Worm (Caenorhabditis elegans) whole organism, L4 larva: Measurements from ENCODE around the gene R11D1.1.

Source experiments
- D1046.2 ChIP-seq: fragments of 200-800 bp; sonication (Bioruptor generic); IDR thresholded peaks from 2 replicates; pipeline ENCODE4 v1.3.6; 2022; ENCODE audit warnings: missing genetic modification characterization, missing compliant biosample characterization
- Y48G9A.11 ChIP-seq: fragments of 200-800 bp; sonication (Bioruptor generic); IDR thresholded peaks from 2 replicates; pipeline ENCODE4 v1.3.6; 2022; ENCODE audit warnings: missing genetic modification reagents, missing genetic modification characterization, missing compliant biosample characterization
- Y5F2A.4 ChIP-seq: fragments of 200-800 bp; sonication (Bioruptor generic); optimal IDR thresholded peaks from 2 replicates; lab custom pipeline; 2018; ENCODE audit warnings: mild to moderate bottlenecking, missing genetic modification characterization, missing compliant biosample characterization
- ZK546.5 ChIP-seq, 2 experiments: sonication (generic microtip); optimal IDR thresholded peaks; 2 replicates each; lab custom pipeline; 2017; ENCODE audit warnings: missing biosample characterization in 2 of 2, missing genetic modification characterization in 2 of 2
- aha-1 ChIP-seq: fragments of 150-350 bp; peaks from one replicate; lab custom pipeline; 2014; ENCODE audit warnings: missing biosample characterization, missing genetic modification characterization
- ceh-20 ChIP-seq: fragments of 200-800 bp; sonication (Bioruptor generic); IDR thresholded peaks from 2 replicates; pipeline ENCODE4 v1.3.6; 2022; ENCODE audit warnings: missing genetic modification reagents, missing genetic modification characterization, missing compliant biosample characterization
- cey-2 ChIP-seq: sonication (generic microtip); optimal IDR thresholded peaks from 3 replicates; lab custom pipeline; 2017; ENCODE audit warnings: missing genetic modification characterization, mild to moderate bottlenecking, missing compliant biosample characterization, antibody characterized with exemption, borderline replicate concordance; ENCODE audit not compliant: insufficient read depth
- dpl-1 ChIP-seq: fragments of 150-350 bp; optimal IDR thresholded peaks from 2 replicates; lab custom pipeline; 2014; ENCODE audit warnings: missing biosample characterization, missing genetic modification reagents, missing genetic modification characterization
- egl-43 ChIP-seq: fragments of 200-800 bp; sonication (Bioruptor generic); IDR thresholded peaks from 2 replicates; pipeline ENCODE4 v1.3.6; 2022; ENCODE audit warnings: missing genetic modification reagents, missing genetic modification characterization, missing compliant biosample characterization
- lir-3 ChIP-seq: sonication (generic microtip); optimal IDR thresholded peaks from 2 replicates; lab custom pipeline; 2016; ENCODE audit warnings: mild to moderate bottlenecking, missing genetic modification characterization, missing compliant biosample characterization
- madf-9 ChIP-seq: fragments of 200-800 bp; sonication (Bioruptor generic); conservative IDR thresholded peaks from 2 replicates; pipeline ENCODE4 v1.3.6; 2022; ENCODE audit warnings: missing genetic modification reagents, missing genetic modification characterization, missing compliant biosample characterization
- mep-1 ChIP-seq: fragments of 150-350 bp; sonication (generic microtip); optimal IDR thresholded peaks from 3 replicates; lab custom pipeline; 2014; ENCODE audit warnings: missing biosample characterization, missing genetic modification characterization
- mxl-2 ChIP-seq: fragments of 200-800 bp; sonication (Bioruptor generic); conservative IDR thresholded peaks from 2 replicates; pipeline ENCODE4 v1.3.6; 2022; ENCODE audit warnings: missing genetic modification reagents, missing genetic modification characterization, missing compliant biosample characterization
- nhr-10 ChIP-seq: fragments of 150-350 bp; optimal IDR thresholded peaks from 2 replicates; lab custom pipeline; 2014; ENCODE audit warnings: missing biosample characterization, missing genetic modification characterization
- nhr-111 ChIP-seq: fragments of 200-800 bp; sonication (Bioruptor generic); optimal IDR thresholded peaks from 2 replicates; lab custom pipeline; 2018; ENCODE audit warnings: mild to moderate bottlenecking, missing genetic modification characterization, missing compliant biosample characterization
- nhr-237 ChIP-seq: sonication (generic microtip); optimal IDR thresholded peaks from 2 replicates; lab custom pipeline; 2017; ENCODE audit warnings: missing biosample characterization, missing genetic modification characterization
- pha-4 ChIP-seq, 2 experiments: fragments of 150-350 bp in 1 of 2; fragments of 200-800 bp in 1 of 2; sonication (Bioruptor generic) in 1 of 2; IDR thresholded peaks in 1 of 2; optimal IDR thresholded peaks in 1 of 2; 2 replicates each; pipeline versions ENCODE4 v1.3.6 to Lab custom; 2014 to 2022; ENCODE audit warnings: missing genetic modification characterization in 2 of 2, missing genetic modification reagents in 2 of 2, missing biosample characterization in 1 of 2, missing compliant biosample characterization in 1 of 2
- saeg-2 ChIP-seq: fragments of 200-800 bp; sonication (Bioruptor generic); IDR thresholded peaks from 2 replicates; pipeline ENCODE4 v1.3.6; 2022; ENCODE audit warnings: missing genetic modification reagents, missing genetic modification characterization, missing compliant biosample characterization
- spr-1 ChIP-seq: sonication (generic microtip); optimal IDR thresholded peaks from 2 replicates; lab custom pipeline; 2016; ENCODE audit warnings: mild to moderate bottlenecking, missing genetic modification characterization, missing compliant biosample characterization
- unc-62 ChIP-seq, 3 experiments: fragments of 150-350 bp in 1 of 3; sonication (generic microtip); optimal IDR thresholded peaks in 2 of 3; peaks in 1 of 3; 1 replicate in 1 of 3; 2 replicates in 2 of 3; lab custom pipeline; 2014 to 2017; ENCODE audit warnings: missing biosample characterization in 3 of 3, missing genetic modification characterization in 3 of 3, missing genetic modification reagents in 3 of 3, missing genotype in 1 of 3
- vab-7 ChIP-seq: fragments of 200-800 bp; sonication (Bioruptor generic); IDR thresholded peaks from 2 replicates; pipeline ENCODE4 v1.3.6; 2022; ENCODE audit warnings: missing genetic modification reagents, missing genetic modification characterization, missing compliant biosample characterization
- zip-11 ChIP-seq: fragments of 200-800 bp; sonication (Bioruptor generic); IDR thresholded peaks from 2 replicates; pipeline ENCODE4 v1.3.6; 2022; ENCODE audit warnings: missing genetic modification characterization, missing compliant biosample characterization
- ztf-7 ChIP-seq: fragments of 150-350 bp; optimal IDR thresholded peaks from 2 replicates; lab custom pipeline; 2014; ENCODE audit warnings: missing biosample characterization, missing genetic modification characterization

Gene R11D1.1

ce11 chrV:12752407-12752806, 48.2 kb downstream of the R11D1.1 start, which contains the start of gene C15C8.8:
Gene C15C8.8 (minus strand): TSS chrV:12752507.
- TF ChIP-seq vab-7 (GFP tag; lab: Robert Waterston, UW): no peak
- TF ChIP-seq aha-1 (tag; lab: Kevin White, UChicago): no peak
- TF ChIP-seq D1046.2 (GFP tag; lab: Robert Waterston, UW): no peak
- no peak for TF ChIP-seq zip-11 (GFP tag; lab: Robert Waterston, UW)
- TF ChIP-seq spr-1 (tag; lab: Kevin White, UChicago): no peak
- no peak for TF ChIP-seq egl-43 (GFP tag; lab: Robert Waterston, UW)
- no peak for TF ChIP-seq ztf-7 (tag; lab: Kevin White, UChicago)
- no peak for TF ChIP-seq Y5F2A.4
- no peak for TF ChIP-seq nhr-111 (GFP tag; lab: Kevin White, UChicago)
- no peak for TF ChIP-seq cey-2 (tag; lab: Kevin White, UChicago)

ce11 chrV:12754839-12755238, 50.7 kb downstream of the R11D1.1 start, which contains the start of gene gpa-13:
Gene gpa-13 (minus strand): TSS chrV:12754939.
- TF ChIP-seq cey-2 (tag; lab: Kevin White, UChicago) (no peak), ZK546.5 (tag; optimal IDR thresholded peaks at IDR 0.05; lab: Kevin White, UChicago) (no peak), saeg-2 (GFP tag; lab: Robert Waterston, UW) (no peak), ceh-20 (GFP tag; lab: Robert Waterston, UW) (no peak), pha-4 (GFP tag; IDR thresholded peaks at IDR 0.05; lab: Robert Waterston, UW) (no peak), pha-4 (tag; optimal IDR thresholded peaks at IDR 0.05; lab: Kevin White, UChicago) (no peak), unc-62 (GFP tag; optimal IDR thresholded peaks at IDR 0.05 in 1 of 2; lab: Kevin White, UChicago) (no peak), unc-62 (tag; optimal IDR thresholded peaks at IDR 0.05; lab: Kevin White, UChicago) (no peak), dpl-1 (GFP tag; lab: Kevin White, UChicago) (no peak), nhr-237 (tag; lab: Kevin White, UChicago) (no peak), madf-9 (no peak), mxl-2 (GFP tag; lab: Robert Waterston, UW) (no peak), mep-1 (tag; lab: Kevin White, UChicago) (no peak), Y48G9A.11 (GFP tag; lab: Robert Waterston, UW) (no peak), lir-3 (tag; lab: Kevin White, UChicago) (no peak), nhr-10 (tag; lab: Kevin White, UChicago) (no peak)
- TF ChIP-seq, all 104 proteins: peak for 0
